Fruit fly (Drosophila melanogaster): ENCODE measurements around the gene snRNP-U1-70K.

Gene snRNP-U1-70K

dm6 chr2L:6921360-6922090, 50.0 kb downstream of the snRNP-U1-70K start (continued):
- peak; percentile 79 for TF ChIP-seq ftz-f1 (GFP tag; optimal IDR thresholded peaks at IDR 0.05)
- TF ChIP-seq scrt (GFP tag; optimal IDR thresholded peaks at IDR 0.05) = no peak
- TF ChIP-seq inv (GFP tag; IDR thresholded peaks at IDR 0.05; ENCODE audit: partially characterized antibody) = no peak
- no peak for TF ChIP-seq esg (GFP tag; conservative IDR thresholded peaks at IDR 0.05)
- TF ChIP-seq Oaz (GFP tag; IDR thresholded peaks at IDR 0.05) = no peak
- TF ChIP-seq CG17359 (tag; optimal IDR thresholded peaks at IDR 0.05) = peak; percentile 14
- TF ChIP-seq CG32532 (GFP tag; IDR thresholded peaks at IDR 0.05) = no peak
- no peak for TF ChIP-seq CG6254 (GFP tag; optimal IDR thresholded peaks at IDR 0.05)
- TF ChIP-seq CTCF (GFP tag; optimal IDR thresholded peaks at IDR 0.05) = no peak
- TF ChIP-seq Hr39 (optimal IDR thresholded peaks at IDR 0.05) = no peak
- 0 out of 2 replicates have a peak, but pooled peaks have one; percentile 3 for TF ChIP-seq Adf1 (GFP tag; IDR thresholded peaks at IDR 0.05)
- TF ChIP-seq Scr (GFP tag; IDR thresholded peaks at IDR 0.05; ENCODE audit: partially characterized antibody) = no peak
- no peak for TF ChIP-seq CG10543 (GFP tag; optimal IDR thresholded peaks at IDR 0.05)
- no peak for TF ChIP-seq nerfin-1 (tag; optimal IDR thresholded peaks at IDR 0.05)
- no peak for TF ChIP-seq Gsc (GFP tag; IDR thresholded peaks at IDR 0.05)
- no peak for TF ChIP-seq Aef1 (GFP tag; IDR thresholded peaks at IDR 0.05)
- TF ChIP-seq wek (GFP tag; optimal IDR thresholded peaks at IDR 0.05) = no peak
- TF ChIP-seq E2f2 (GFP tag; IDR thresholded peaks at IDR 0.05) = 0 out of 2 replicates have a peak, but pooled peaks have one; percentile 12
- TF ChIP-seq CG2199 (GFP tag; IDR thresholded peaks at IDR 0.05) = no peak
- TF ChIP-seq h (optimal IDR thresholded peaks at IDR 0.05) = no peak
- peak; percentile 59; the same call in 1 of the 3 replicates for TF ChIP-seq CG34422 (GFP tag; IDR thresholded peaks at IDR 0.05)
- no peak for TF ChIP-seq Atf-2 (GFP tag; optimal IDR thresholded peaks at IDR 0.05)
- TF ChIP-seq sug (tag; optimal IDR thresholded peaks at IDR 0.05) = no peak
- no peak for TF ChIP-seq Tbp (GFP tag; optimal IDR thresholded peaks at IDR 0.05)
- TF ChIP-seq tx (GFP tag; optimal IDR thresholded peaks at IDR 0.05) = no peak
- no peak for TF ChIP-seq nmo (GFP tag; optimal IDR thresholded peaks at IDR 0.05)
- no peak for TF ChIP-seq otp (GFP tag; IDR thresholded peaks at IDR 0.05)
- no peak for TF ChIP-seq tup (GFP tag; optimal IDR thresholded peaks at IDR 0.05)
- TF ChIP-seq CG7556 (GFP tag; optimal IDR thresholded peaks at IDR 0.05) = no peak
- TF ChIP-seq CG17385 (GFP tag; optimal IDR thresholded peaks at IDR 0.05) = no peak
- no peak for TF ChIP-seq CG2875 (GFP tag; optimal IDR thresholded peaks at IDR 0.05)
- no peak for TF ChIP-seq CG7357 (GFP tag; IDR thresholded peaks at IDR 0.05)
- no peak for TF ChIP-seq z (GFP tag; IDR thresholded peaks at IDR 0.05)
- TF ChIP-seq zfh2 (GFP tag; optimal IDR thresholded peaks at IDR 0.05) = no peak
- no peak for TF ChIP-seq jing (GFP tag; optimal IDR thresholded peaks at IDR 0.05)
- peak; percentile 16 for TF ChIP-seq pzg (GFP tag; optimal IDR thresholded peaks at IDR 0.05)
- no peak for TF ChIP-seq Neu2 (GFP tag; optimal IDR thresholded peaks at IDR 0.05; ENCODE audit: borderline replicate concordance)
- no peak for TF ChIP-seq CG2889 (GFP tag; IDR thresholded peaks at IDR 0.05)
- no peak for TF ChIP-seq CG12071 (GFP tag; optimal IDR thresholded peaks at IDR 0.05)
- no peak for TF ChIP-seq her (GFP tag; optimal IDR thresholded peaks at IDR 0.05)
- no peak for TF ChIP-seq CG3847 (GFP tag; IDR thresholded peaks at IDR 0.05)
- no peak for TF ChIP-seq CG6683 (GFP tag; optimal IDR thresholded peaks at IDR 0.05)
- no peak for TF ChIP-seq CG17912 (GFP tag; optimal IDR thresholded peaks at IDR 0.05)
- no peak for TF ChIP-seq Six4 (GFP tag; optimal IDR thresholded peaks at IDR 0.05)
- no peak for TF ChIP-seq CG18011 (GFP tag; optimal IDR thresholded peaks at IDR 0.05)
- peak; percentile 3 for TF ChIP-seq Sox102F (GFP tag; optimal IDR thresholded peaks at IDR 0.05)
- TF ChIP-seq CG3726 (GFP tag; IDR thresholded peaks at IDR 0.05) = no peak
- no peak for TF ChIP-seq mirr (GFP tag; optimal IDR thresholded peaks at IDR 0.05)
- TF ChIP-seq CG11085 (GFP tag; IDR thresholded peaks at IDR 0.05) = no peak
- no peak for TF ChIP-seq slou (GFP tag; optimal IDR thresholded peaks at IDR 0.05)
- TF ChIP-seq org-1 (GFP tag; optimal IDR thresholded peaks at IDR 0.05) = no peak
- no peak for TF ChIP-seq Hr51 (GFP tag; optimal IDR thresholded peaks at IDR 0.05)
